Worm (Caenorhabditis elegans) whole organism, midembryonic: ENCODE measurements around the gene F47B8.13.

Source experiments
- T22C8.4 ChIP-seq: fragments of 200-800 bp; sonication (Bioruptor generic); IDR thresholded peaks from 2 replicates; pipeline ENCODE4 v1.3.6; 2022; ENCODE audit warnings: missing genetic modification characterization, missing compliant biosample characterization
- cog-1 ChIP-seq: sonication (generic microtip); optimal IDR thresholded peaks from 2 replicates; lab custom pipeline; 2016; ENCODE audit warnings: missing genetic modification characterization, missing compliant biosample characterization
- flt-1 ChIP-seq: fragments of 200-800 bp; sonication (Bioruptor generic); IDR thresholded peaks from 2 replicates; pipeline ENCODE4 v1.3.6; 2022; ENCODE audit warnings: missing genetic modification characterization, missing compliant biosample characterization
- klf-2 ChIP-seq: fragments of 200-800 bp; sonication (Bioruptor generic); conservative IDR thresholded peaks from 2 replicates; pipeline ENCODE4 v1.3.6; 2022; ENCODE audit warnings: missing genetic modification reagents, missing genetic modification characterization, missing compliant biosample characterization
- med-1 ChIP-seq: sonication (generic microtip); optimal IDR thresholded peaks from 2 replicates; lab custom pipeline; 2017; ENCODE audit warnings: missing genetic modification characterization, mild to moderate bottlenecking, missing compliant biosample characterization, antibody characterized with exemption, missing genetic modification reagents; ENCODE audit not compliant: insufficient read depth
- ref-1 ChIP-seq: fragments of 200-800 bp; sonication (Bioruptor generic); conservative IDR thresholded peaks from 2 replicates; pipeline ENCODE4 v1.3.6; 2022; ENCODE audit warnings: missing genetic modification reagents, missing genetic modification characterization, missing compliant biosample characterization
- tab-1 ChIP-seq: fragments of 200-800 bp; sonication (Bioruptor generic); IDR thresholded peaks from 2 replicates; pipeline ENCODE4 v1.3.6; 2022; ENCODE audit warnings: missing genetic modification characterization, missing compliant biosample characterization
- ztf-23 ChIP-seq: fragments of 200-800 bp; sonication (Bioruptor generic); IDR thresholded peaks from 2 replicates; pipeline ENCODE4 v1.3.6; 2022; ENCODE audit warnings: missing genetic modification reagents, missing genetic modification characterization, missing compliant biosample characterization
- ztf-29 ChIP-seq: fragments of 200-800 bp; sonication (Bioruptor generic); IDR thresholded peaks from 2 replicates; pipeline ENCODE4 v1.3.6; 2022; ENCODE audit warnings: missing genetic modification reagents, missing genetic modification characterization, missing compliant biosample characterization

F47B8.13 gene

ce11 chrV:14328806-14329205 lies 9.3 kb upstream of the F47B8.13 start, which contains the start of gene pepm-1:
pepm-1 (plus strand) TSS chrV:14329106.
- TF ChIP-seq klf-2 (no peak), ztf-23 (no peak), flt-1 (GFP tag; lab: Robert Waterston, UW) (no peak), ztf-29 (GFP tag; lab: Robert Waterston, UW) (no peak), T22C8.4 (GFP tag; lab: Robert Waterston, UW) (no peak), ref-1 (GFP tag; lab: Robert Waterston, UW) (no peak)

ce11 chrV:14327776-14328175 lies 8.2 kb upstream of the F47B8.13 start, which contains the start of gene F47B8.5:
F47B8.5 (minus strand) TSS chrV:14327876.
- no peak for TF ChIP-seq ref-1 (GFP tag; lab: Robert Waterston, UW)
- no peak for TF ChIP-seq T22C8.4 (GFP tag; lab: Robert Waterston, UW)
- TF ChIP-seq flt-1 (GFP tag; lab: Robert Waterston, UW) = no peak
- TF ChIP-seq ztf-29 (GFP tag; lab: Robert Waterston, UW) = no peak
- TF ChIP-seq tab-1 (GFP tag; lab: Robert Waterston, UW) = no peak
- TF ChIP-seq med-1 = no peak
- TF ChIP-seq ztf-23 = no peak
- no peak for TF ChIP-seq cog-1 (tag; lab: Kevin White, UChicago)
- no peak for TF ChIP-seq klf-2

- TF ChIP-seq ztf-29 (GFP tag; lab: Robert Waterston, UW) = no peak
- TF ChIP-seq tab-1 (GFP tag; lab: Robert Waterston, UW) = no peak
- no peak for TF ChIP-seq klf-2
- no peak for TF ChIP-seq med-1
- TF ChIP-seq ztf-23 = no peak
- no peak for TF ChIP-seq T22C8.4 (GFP tag; lab: Robert Waterston, UW)
- no peak for TF ChIP-seq flt-1 (GFP tag; lab: Robert Waterston, UW)
- TF ChIP-seq ref-1 (GFP tag; lab: Robert Waterston, UW) = no peak
- no peak for TF ChIP-seq cog-1 (tag; lab: Kevin White, UChicago)
Observed at ce11 chrV:14324502-14325467, 5.3 kb upstream of the F47B8.13 start, which contains the start of the genes F47B8.4 and F47B8.18. F47B8.4 (minus strand) TSS chrV:14324673. F47B8.18 (minus strand) TSS chrV:14325464.

ce11 chrV:14322743-14323142 lies 3.2 kb upstream of the F47B8.13 start, which contains the start of gene F47B8.3:
F47B8.3 (minus strand) TSS chrV:14323003.
- TF ChIP-seq ref-1 (GFP tag; lab: Robert Waterston, UW) (no peak), klf-2 (no peak), ztf-29 (GFP tag; lab: Robert Waterston, UW) (no peak), cog-1 (tag; lab: Kevin White, UChicago) (no peak), flt-1 (GFP tag; lab: Robert Waterston, UW) (no peak), med-1 (no peak), tab-1 (GFP tag; lab: Robert Waterston, UW) (no peak), T22C8.4 (GFP tag; lab: Robert Waterston, UW) (no peak), ztf-23 (no peak)

DNA sequence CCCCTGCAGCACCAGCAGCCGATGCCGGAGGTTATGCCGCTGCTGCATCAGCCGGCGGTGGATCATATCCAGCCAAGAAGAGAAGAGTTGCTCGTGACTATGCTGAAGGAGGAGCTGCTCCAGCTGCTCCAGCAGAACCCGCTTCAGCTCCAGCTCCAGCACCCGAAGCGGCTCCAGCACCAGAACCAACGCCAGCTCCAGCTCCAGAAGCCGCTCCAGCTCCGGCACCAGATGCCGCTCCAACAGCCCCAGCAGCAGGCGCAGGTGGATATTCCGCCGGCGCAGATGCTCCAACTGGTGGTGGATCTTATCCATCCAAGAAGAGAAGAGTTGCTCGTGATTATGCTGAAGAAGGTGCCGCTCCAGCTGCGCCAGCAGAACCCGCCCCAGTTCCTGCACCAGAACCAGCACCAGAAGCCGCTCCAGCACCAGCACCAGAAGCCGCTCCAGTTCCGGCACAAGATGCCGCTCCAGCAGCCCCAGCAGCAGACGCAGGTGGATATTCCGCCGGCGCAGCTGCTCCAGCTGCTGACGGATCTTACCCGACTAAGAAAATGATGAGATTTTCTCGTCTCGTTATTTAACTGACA lies 1.3 kb upstream of the F47B8.13 start:
- TF ChIP-seq flt-1 (GFP tag; lab: Robert Waterston, UW) (no peak), cog-1 (tag; lab: Kevin White, UChicago) (no peak), ref-1 (GFP tag; lab: Robert Waterston, UW) (no peak), med-1 (no peak), tab-1 (GFP tag; lab: Robert Waterston, UW) (no peak), T22C8.4 (GFP tag; lab: Robert Waterston, UW) (no peak), klf-2 (no peak), ztf-29 (GFP tag; lab: Robert Waterston, UW) (no peak), ztf-23 (no peak)

DNA sequence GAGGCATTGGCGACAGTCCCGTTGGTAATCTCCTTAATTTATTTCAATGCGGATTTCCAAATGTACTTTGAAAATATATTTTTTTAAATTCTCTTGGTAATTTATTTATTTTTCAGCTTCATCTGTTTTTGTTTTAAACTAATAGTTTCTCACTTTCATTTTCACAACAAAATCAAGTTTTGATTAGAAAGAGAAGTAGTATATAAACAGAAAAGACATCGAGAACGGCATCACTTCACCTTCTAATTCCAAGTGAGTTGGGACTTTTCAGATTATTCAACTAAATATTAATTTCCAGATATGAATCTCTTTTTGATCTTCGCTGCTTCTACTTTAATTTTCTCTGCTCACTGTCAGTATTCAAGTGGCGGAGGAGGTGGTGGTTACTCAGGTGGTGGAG lies 715 bp upstream of the F47B8.13 start, which contains the start of gene F47B8.14:
F47B8.14 (plus strand) TSS at position 301 of the 400 bp plus-strand sequence.
- TF ChIP-seq flt-1 (GFP tag; lab: Robert Waterston, UW) = no peak
- no peak for TF ChIP-seq tab-1 (GFP tag; lab: Robert Waterston, UW)
- no peak for TF ChIP-seq ref-1 (GFP tag; lab: Robert Waterston, UW)
- TF ChIP-seq cog-1 (tag; lab: Kevin White, UChicago) = no peak
- no peak for TF ChIP-seq ztf-29 (GFP tag; lab: Robert Waterston, UW)
- TF ChIP-seq klf-2 = no peak
- no peak for TF ChIP-seq T22C8.4 (GFP tag; lab: Robert Waterston, UW)
- TF ChIP-seq med-1 = no peak
- no peak for TF ChIP-seq ztf-23

DNA sequence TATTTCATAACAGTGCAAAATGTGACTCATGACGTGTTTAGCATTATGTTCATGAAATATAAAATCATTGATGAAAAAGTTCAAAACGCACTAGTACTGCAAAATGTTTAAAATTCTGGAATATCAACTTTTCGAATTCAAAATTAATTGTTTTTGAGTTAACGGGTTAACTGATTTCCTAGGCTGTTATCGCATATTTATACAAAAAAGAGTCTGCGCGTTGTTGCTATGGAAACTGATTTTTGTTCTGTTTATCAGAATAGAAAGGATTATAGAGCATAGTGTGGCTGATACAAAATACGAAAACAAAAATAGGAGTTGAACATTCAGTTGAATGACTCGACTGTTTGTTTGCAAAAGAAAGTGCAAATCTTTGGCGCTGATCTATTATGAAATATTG lies 1.9 kb downstream of the F47B8.13 start:
- TF ChIP-seq flt-1 (GFP tag; lab: Robert Waterston, UW) = no peak
- no peak for TF ChIP-seq T22C8.4 (GFP tag; lab: Robert Waterston, UW)

ce11 chrV:14317204-14317603 lies 2.3 kb downstream of the F47B8.13 start:
- TF ChIP-seq klf-2 (no peak), T22C8.4 (GFP tag; lab: Robert Waterston, UW) (no peak), med-1 (no peak), flt-1 (GFP tag; lab: Robert Waterston, UW) (no peak), ztf-23 (no peak), ztf-29 (GFP tag; lab: Robert Waterston, UW) (no peak), cog-1 (tag; lab: Kevin White, UChicago) (no peak), tab-1 (GFP tag; lab: Robert Waterston, UW) (no peak), ref-1 (GFP tag; lab: Robert Waterston, UW) (no peak)

- no peak for TF ChIP-seq ref-1 (GFP tag; lab: Robert Waterston, UW)
- TF ChIP-seq ztf-29 (GFP tag; lab: Robert Waterston, UW) = no peak
- TF ChIP-seq flt-1 (GFP tag; lab: Robert Waterston, UW) = no peak
- TF ChIP-seq klf-2 = no peak
- no peak for TF ChIP-seq tab-1 (GFP tag; lab: Robert Waterston, UW)
- TF ChIP-seq ztf-23 = no peak
Observed at ce11 chrV:14316525-14316924, 3.0 kb downstream of the F47B8.13 start, which contains the start of gene F47B8.2. F47B8.2 (minus strand) TSS chrV:14316625.
